Fruit fly (Drosophila melanogaster) whole organism, larva: ENCODE measurements around the gene Apt1.

Experiments
- noc ChIP-seq: fragments of 200-800 bp; sonication (Bioruptor generic); optimal IDR thresholded peaks from 3 replicates; lab custom pipeline; 2019; ENCODE audit warnings: missing biosample characterization, mild to moderate bottlenecking, missing genetic modification characterization, moderate library complexity

Gene Apt1

dm6 chr3L:11599255-11599654 lies 28.6 kb upstream of the Apt1 start:
- TF ChIP-seq noc (tag; lab: Kevin White, UChicago), result no peak

dm6 chr3L:11599965-11600420 lies 27.8 kb upstream of the Apt1 start, which contains the start of the genes CG14137 and CG46394:
TSS of gene CG14137 (minus strand) at chr3L:11600065.
TSS of gene CG46394 (plus strand) at chr3L:11600370.
- TF ChIP-seq noc (tag; lab: Kevin White, UChicago), result no peak

dm6 chr3L:11601133-11601532 lies 26.7 kb upstream of the Apt1 start:
- no peak for TF ChIP-seq noc (tag; lab: Kevin White, UChicago)

- no peak for TF ChIP-seq noc (tag; lab: Kevin White, UChicago)
Measured at dm6 chr3L:11602040-11602439, 25.8 kb upstream of the Apt1 start.

dm6 chr3L:11604227-11604626 lies 23.6 kb upstream of the Apt1 start:
- TF ChIP-seq noc (tag; lab: Kevin White, UChicago), result no peak

- TF ChIP-seq noc (tag; lab: Kevin White, UChicago), result no peak
Measured at dm6 chr3L:11609153-11609809, 18.6 kb upstream of the Apt1 start, which contains the start of gene Duba. TSS of gene Duba (minus strand) at chr3L:11609465.

dm6 chr3L:11609835-11610234 lies 18.0 kb upstream of the Apt1 start, which contains the start of gene CG42832:
TSS of gene CG42832 (plus strand) at chr3L:11610135.
- TF ChIP-seq noc (tag; lab: Kevin White, UChicago), result no peak

dm6 chr3L:11620001-11620400 lies 7.8 kb upstream of the Apt1 start, which contains the start of gene Muc68Ca:
TSS of gene Muc68Ca (minus strand) at chr3L:11620101.
- no peak for TF ChIP-seq noc (tag; lab: Kevin White, UChicago)

dm6 chr3L:11622750-11623149 lies 5.1 kb upstream of the Apt1 start:
- TF ChIP-seq noc (tag; lab: Kevin White, UChicago), result no peak

- TF ChIP-seq noc (tag; lab: Kevin White, UChicago), result peak; percentile 19
Measured at dm6 chr3L:11623245-11623883, 4.5 kb upstream of the Apt1 start.

- TF ChIP-seq noc (tag; lab: Kevin White, UChicago), result no peak
Measured at dm6 chr3L:11624281-11624680, 3.6 kb upstream of the Apt1 start, which contains the start of gene Akr1B. TSS of gene Akr1B (minus strand) at chr3L:11624381.

dm6 chr3L:11625634-11626175 lies 2.1 kb upstream of the Apt1 start, which contains the start of gene CG6083:
TSS of gene CG6083 (minus strand) at chr3L:11626125.
- TF ChIP-seq noc (tag; lab: Kevin White, UChicago), result no peak

dm6 chr3L:11626229-11626826 lies 1.5 kb upstream of the Apt1 start, which contains the start of gene PCID2:
TSS of gene PCID2 (plus strand) at chr3L:11626441.
- TF ChIP-seq noc (tag; lab: Kevin White, UChicago), result no peak

- TF ChIP-seq noc (tag; lab: Kevin White, UChicago), result no peak
Measured at dm6 chr3L:11630684-11631083, 2.8 kb downstream of the Apt1 start.

dm6 chr3L:11631092-11631491 lies 3.3 kb downstream of the Apt1 start, which contains the start of gene CG32091:
TSS of gene CG32091 (plus strand) at chr3L:11631392.
- TF ChIP-seq noc (tag; lab: Kevin White, UChicago), result no peak

dm6 chr3L:11634551-11634950 lies 6.7 kb downstream of the Apt1 start:
- no peak for TF ChIP-seq noc (tag; lab: Kevin White, UChicago)
